Worm (Caenorhabditis elegans) whole organism, L1 larva: ENCODE results near the gene crp-1.
A peak's percentile ranks its signal among the peaks of the same experiment; 100 is the strongest.

Source experiments
- C04F5.9 ChIP-seq: sonication (generic microtip); optimal IDR thresholded peaks from 2 replicates; lab custom pipeline; 2016; ENCODE audit warnings: missing genetic modification characterization, missing compliant biosample characterization
- C16A3.4 ChIP-seq: fragments of 150-350 bp; optimal IDR thresholded peaks from 2 replicates; lab custom pipeline; 2014; ENCODE audit warnings: missing biosample characterization, missing genetic modification characterization
- Y116A8C.19 ChIP-seq: sonication (generic microtip); optimal IDR thresholded peaks from 2 replicates; lab custom pipeline; 2016; ENCODE audit warnings: missing compliant biosample characterization, missing genetic modification characterization, borderline replicate concordance
- aha-1 ChIP-seq: fragments of 150-350 bp; optimal IDR thresholded peaks from 2 replicates; lab custom pipeline; 2014; ENCODE audit warnings: missing biosample characterization, missing genetic modification characterization
- alr-1 ChIP-seq: fragments of 200-800 bp; sonication (Bioruptor generic); optimal IDR thresholded peaks from 2 replicates; lab custom pipeline; 2018; ENCODE audit warnings: borderline replicate concordance, mild to moderate bottlenecking, missing genetic modification characterization, missing compliant biosample characterization
- aly-2 ChIP-seq: fragments of 150-350 bp; optimal IDR thresholded peaks from 2 replicates; lab custom pipeline; 2014; ENCODE audit warnings: missing biosample characterization, missing genetic modification characterization
- ceh-90 ChIP-seq: sonication (generic microtip); optimal IDR thresholded peaks from 2 replicates; lab custom pipeline; 2016; ENCODE audit warnings: missing genetic modification characterization, missing compliant biosample characterization
- ces-1 ChIP-seq: fragments of 150-350 bp; optimal IDR thresholded peaks from 2 replicates; lab custom pipeline; 2014; ENCODE audit warnings: missing biosample characterization, missing genetic modification reagents, missing genetic modification characterization
- dpl-1 ChIP-seq, 3 experiments: fragments of 150-350 bp in 2 of 3; sonication (generic microtip) in 1 of 3; optimal IDR thresholded peaks; 2 replicates each; lab custom pipeline; 2014 to 2017; ENCODE audit warnings: missing biosample characterization in 3 of 3, missing genetic modification characterization in 3 of 3, missing genetic modification reagents in 3 of 3
- dsc-1 ChIP-seq: sonication (generic microtip); optimal IDR thresholded peaks from 2 replicates; lab custom pipeline; 2016; ENCODE audit warnings: mild to moderate bottlenecking, missing genetic modification characterization, missing compliant biosample characterization
- efl-1 ChIP-seq, 4 experiments: fragments of 150-350 bp; optimal IDR thresholded peaks in 3 of 4; peaks in 1 of 4; 1 replicate in 1 of 4; 2 replicates in 3 of 4; lab custom pipeline; 2014; ENCODE audit warnings: missing biosample characterization in 2 of 4, missing genetic modification characterization in 2 of 4, missing genetic modification reagents in 2 of 4
- egl-27 ChIP-seq, 2 experiments: fragments of 150-350 bp in 1 of 2; sonication (generic microtip); optimal IDR thresholded peaks; 3 replicates each; lab custom pipeline; 2017 to 2018; ENCODE audit warnings: missing biosample characterization in 2 of 2, missing genetic modification characterization in 2 of 2, missing genetic modification reagents in 2 of 2
- fkh-8 ChIP-seq: sonication (generic microtip); optimal IDR thresholded peaks from 2 replicates; lab custom pipeline; 2016; ENCODE audit warnings: mild to moderate bottlenecking, missing genetic modification characterization, missing compliant biosample characterization
- hlh-4 ChIP-seq: sonication (generic microtip); optimal IDR thresholded peaks from 2 replicates; lab custom pipeline; 2016; ENCODE audit warnings: mild to moderate bottlenecking, missing genetic modification characterization, missing compliant biosample characterization
- hpl-2 ChIP-seq: fragments of 150-350 bp; optimal IDR thresholded peaks from 2 replicates; lab custom pipeline; 2014; ENCODE audit warnings: missing biosample characterization, missing genetic modification reagents, missing genetic modification characterization
- isw-1 ChIP-seq: fragments of 200-800 bp; sonication (Bioruptor generic); IDR thresholded peaks from 2 replicates; pipeline ENCODE4 v1.3.6; 2022; ENCODE audit warnings: missing genetic modification characterization, missing compliant biosample characterization
- jun-1 ChIP-seq: fragments of 150-350 bp; optimal IDR thresholded peaks from 2 replicates; lab custom pipeline; 2014; ENCODE audit warnings: missing biosample characterization, missing genetic modification reagents, missing genetic modification characterization
- lin-15B ChIP-seq: fragments of 150-350 bp; sonication (generic microtip); optimal IDR thresholded peaks from 3 replicates; lab custom pipeline; 2014; ENCODE audit warnings: missing biosample characterization, missing genetic modification characterization
- mab-9 ChIP-seq: fragments of 200-800 bp; sonication (Bioruptor generic); IDR thresholded peaks from 2 replicates; pipeline ENCODE4 v1.3.6; 2022; ENCODE audit warnings: missing genetic modification reagents, missing genetic modification characterization, missing compliant biosample characterization
- mdl-1 ChIP-seq, 2 experiments: fragments of 150-350 bp; optimal IDR thresholded peaks; 2 replicates each; lab custom pipeline; 2014 to 2017; ENCODE audit warnings: missing biosample characterization in 2 of 2, missing genetic modification characterization in 2 of 2, inconsistent platforms in 1 of 2
- mef-2 ChIP-seq: fragments of 150-350 bp; optimal IDR thresholded peaks from 2 replicates; lab custom pipeline; 2014; ENCODE audit warnings: missing biosample characterization, missing genetic modification characterization
- mep-1 ChIP-seq: fragments of 150-350 bp; optimal IDR thresholded peaks from 2 replicates; lab custom pipeline; 2014; ENCODE audit warnings: missing biosample characterization, missing genetic modification characterization
- nhr-12 ChIP-seq: sonication (generic microtip); optimal IDR thresholded peaks from 2 replicates; lab custom pipeline; 2017; ENCODE audit warnings: missing biosample characterization, missing genetic modification characterization
- nhr-19 ChIP-seq: fragments of 200-800 bp; sonication (Bioruptor generic); conservative IDR thresholded peaks from 2 replicates; pipeline ENCODE4 v1.3.6; 2022; ENCODE audit warnings: missing genetic modification characterization, missing compliant biosample characterization
- nhr-20 ChIP-seq: sonication (generic microtip); optimal IDR thresholded peaks from 2 replicates; lab custom pipeline; 2016; ENCODE audit warnings: mild to moderate bottlenecking, missing genetic modification characterization, missing compliant biosample characterization
- nhr-237 ChIP-seq: fragments of 150-350 bp; optimal IDR thresholded peaks from 2 replicates; lab custom pipeline; 2014; ENCODE audit warnings: missing biosample characterization, missing genetic modification characterization
- nhr-84 ChIP-seq: sonication (generic microtip); optimal IDR thresholded peaks from 2 replicates; lab custom pipeline; 2017; ENCODE audit warnings: missing biosample characterization, missing genetic modification characterization
- pag-3 ChIP-seq: sonication (generic microtip); optimal IDR thresholded peaks from 2 replicates; lab custom pipeline; 2017; ENCODE audit warnings: missing genetic modification characterization, mild to moderate bottlenecking, missing compliant biosample characterization, antibody characterized with exemption, borderline replicate concordance; ENCODE audit not compliant: insufficient read depth
- pax-3 ChIP-seq: fragments of 200-800 bp; sonication (Bioruptor generic); optimal IDR thresholded peaks from 2 replicates; lab custom pipeline; 2018; ENCODE audit warnings: mild to moderate bottlenecking, missing genetic modification characterization, moderate library complexity, missing compliant biosample characterization
- pqm-1 ChIP-seq: sonication (generic microtip); optimal IDR thresholded peaks from 3 replicates; lab custom pipeline; 2017; ENCODE audit warnings: missing biosample characterization, missing genetic modification characterization
- rnt-1 ChIP-seq: sonication (generic microtip); optimal IDR thresholded peaks from 2 replicates; lab custom pipeline; 2016; ENCODE audit warnings: mild to moderate bottlenecking, missing genetic modification characterization, moderate library complexity, missing compliant biosample characterization
- skn-1 ChIP-seq: fragments of 150-350 bp; optimal IDR thresholded peaks from 2 replicates; lab custom pipeline; 2014; ENCODE audit warnings: missing biosample characterization, missing genetic modification characterization
- sptf-1 ChIP-seq: fragments of 150-350 bp; optimal IDR thresholded peaks from 2 replicates; lab custom pipeline; 2014; ENCODE audit warnings: missing biosample characterization, missing genetic modification characterization
- tbx-2 ChIP-seq: sonication (generic microtip); optimal IDR thresholded peaks from 2 replicates; lab custom pipeline; 2016; ENCODE audit warnings: missing genetic modification characterization, missing compliant biosample characterization
- tlp-1 ChIP-seq: fragments of 150-350 bp; optimal IDR thresholded peaks from 2 replicates; lab custom pipeline; 2014; ENCODE audit warnings: missing biosample characterization, missing genetic modification characterization
- unc-130 ChIP-seq: fragments of 150-350 bp; optimal IDR thresholded peaks from 2 replicates; lab custom pipeline; 2017; ENCODE audit warnings: missing biosample characterization, missing genetic modification characterization, inconsistent platforms
- unc-86 ChIP-seq: sonication (generic microtip); optimal IDR thresholded peaks from 2 replicates; lab custom pipeline; 2016; ENCODE audit warnings: missing genetic modification characterization, missing compliant biosample characterization
- vab-15 ChIP-seq: sonication (generic microtip); optimal IDR thresholded peaks from 2 replicates; lab custom pipeline; 2017; ENCODE audit warnings: missing genotype, mild to moderate bottlenecking, missing genetic modification characterization, missing compliant biosample characterization
- ztf-11 ChIP-seq, 2 experiments: sonication (generic microtip); optimal IDR thresholded peaks; 2 replicates each; lab custom pipeline; 2016 to 2017; ENCODE audit warnings: missing genetic modification characterization in 2 of 2, missing biosample characterization in 1 of 2, missing compliant biosample characterization in 1 of 2
- ztf-4 ChIP-seq: fragments of 150-350 bp; optimal IDR thresholded peaks from 2 replicates; lab custom pipeline; 2014; ENCODE audit warnings: missing biosample characterization, missing genetic modification characterization

crp-1 gene

ce11 chrV:10469845-10470244, 8.5 kb upstream of the crp-1 start:
- TF ChIP-seq nhr-12 (tag; lab: Kevin White, UChicago), result no peak
- TF ChIP-seq nhr-84 (tag; lab: Kevin White, UChicago), result no peak
- TF ChIP-seq nhr-20, result no peak
- no peak for TF ChIP-seq mef-2
- TF ChIP-seq sptf-1 (tag; lab: Kevin White, UChicago), result no peak
- TF ChIP-seq efl-1 (optimal IDR thresholded peaks at IDR 0.05; lab: Kevin White, UChicago), result no peak
- TF ChIP-seq efl-1 (GFP tag; optimal IDR thresholded peaks at IDR 0.05 in 1 of 2; lab: Kevin White, UChicago), result peak in 1 of 2 experiments; percentile 71
- TF ChIP-seq fkh-8 (tag; lab: Kevin White, UChicago), result peak; percentile 12
- TF ChIP-seq, all 84 proteins: peak for 2

ce11 chrV:10471007-10471406, 7.4 kb upstream of the crp-1 start:
- TF ChIP-seq rnt-1 (tag; lab: Kevin White, UChicago), result no peak
- no peak for TF ChIP-seq jun-1 (tag; lab: Kevin White, UChicago)
- TF ChIP-seq nhr-12 (tag; lab: Kevin White, UChicago), result no peak
- TF ChIP-seq ceh-90 (tag; lab: Kevin White, UChicago), result no peak
- no peak for TF ChIP-seq mab-9 (GFP tag; lab: Robert Waterston, UW)
- no peak for TF ChIP-seq dsc-1 (tag; lab: Kevin White, UChicago)
- TF ChIP-seq ztf-11 (tag; optimal IDR thresholded peaks at IDR 0.05; lab: Kevin White, UChicago), result no peak
- no peak for TF ChIP-seq mdl-1 (tag; optimal IDR thresholded peaks at IDR 0.05; lab: Kevin White, UChicago)
- no peak for TF ChIP-seq egl-27 (tag; optimal IDR thresholded peaks at IDR 0.05; lab: Kevin White, UChicago)
- TF ChIP-seq Y116A8C.19 (tag; lab: Kevin White, UChicago), result no peak
- no peak for TF ChIP-seq aly-2 (tag; lab: Kevin White, UChicago)
- TF ChIP-seq skn-1 (tag; lab: Kevin White, UChicago), result no peak
- TF ChIP-seq mep-1, result no peak

- no peak for TF ChIP-seq efl-1 (optimal IDR thresholded peaks at IDR 0.05; lab: Kevin White, UChicago)
- TF ChIP-seq efl-1 (GFP tag; optimal IDR thresholded peaks at IDR 0.05 in 1 of 2; lab: Kevin White, UChicago), result peak in 1 of 2 experiments; percentile 85
- TF ChIP-seq rnt-1 (tag; lab: Kevin White, UChicago), result peak; percentile 9
- no peak for TF ChIP-seq lin-15B (tag; lab: Kevin White, UChicago)
Measured at ce11 chrV:10472901-10473774, 5.2 kb upstream of the crp-1 start.

- no peak for TF ChIP-seq aha-1 (tag; lab: Kevin White, UChicago)
- TF ChIP-seq hlh-4 (tag; lab: Kevin White, UChicago), result no peak
- TF ChIP-seq hpl-2 (GFP tag; lab: Kevin White, UChicago), result no peak
- TF ChIP-seq pqm-1, result no peak
- TF ChIP-seq dpl-1 (GFP tag; optimal IDR thresholded peaks at IDR 0.05; lab: Kevin White, UChicago), result no peak
- TF ChIP-seq nhr-19 (GFP tag; lab: Robert Waterston, UW), result no peak
Measured at ce11 chrV:10474040-10474439, 4.3 kb upstream of the crp-1 start.

ce11 chrV:10475421-10475820, 2.9 kb upstream of the crp-1 start:
- TF ChIP-seq rnt-1 (tag; lab: Kevin White, UChicago) (no peak), C16A3.4 (no peak), unc-130 (tag; lab: Kevin White, UChicago) (no peak), pqm-1 (no peak), pag-3 (tag; lab: Kevin White, UChicago) (no peak), pax-3 (tag; lab: Kevin White, UChicago) (no peak), unc-86 (tag; lab: Kevin White, UChicago) (no peak), tbx-2 (no peak), nhr-20 (no peak), nhr-237 (tag; lab: Kevin White, UChicago) (no peak), alr-1 (no peak), ztf-11 (tag; optimal IDR thresholded peaks at IDR 0.05; lab: Kevin White, UChicago) (no peak), ces-1 (GFP tag; lab: Kevin White, UChicago) (no peak), nhr-84 (tag; lab: Kevin White, UChicago) (no peak), vab-15 (tag; lab: Kevin White, UChicago) (no peak), ztf-4 (tag; lab: Kevin White, UChicago) (no peak), C04F5.9 (tag; lab: Kevin White, UChicago) (no peak), ceh-90 (tag; lab: Kevin White, UChicago) (no peak), tlp-1 (tag; lab: Kevin White, UChicago) (no peak), isw-1 (no peak)
- TF ChIP-seq, all 84 proteins: peak for 0
